Worm (Caenorhabditis elegans) whole organism, midembryonic: ENCODE data around the gene php-3.

Experiments used
- flt-1 ChIP-seq: fragments of 200-800 bp; sonication (Bioruptor generic); IDR thresholded peaks from 2 replicates; pipeline ENCODE4 v1.3.6; 2022; ENCODE audit warnings: missing genetic modification characterization, missing compliant biosample characterization
- med-1 ChIP-seq: sonication (generic microtip); optimal IDR thresholded peaks from 2 replicates; lab custom pipeline; 2017; ENCODE audit warnings: missing genetic modification characterization, mild to moderate bottlenecking, missing compliant biosample characterization, antibody characterized with exemption, missing genetic modification reagents; ENCODE audit not compliant: insufficient read depth

- TF ChIP-seq med-1 (GFP tag; lab: Kevin White, UChicago): no peak
- TF ChIP-seq flt-1 (GFP tag; lab: Robert Waterston, UW): no peak
These were observed 10.2 kb upstream of the php-3 start for ce11 chrIII:12087564-12087963.
